Fruit fly (Drosophila melanogaster): ENCODE data around the gene CG17475.
A peak's percentile ranks its signal among the peaks of the same experiment; 100 is the strongest.

The CG17475 gene

dm6 chr3R:17115668-17116067 lies 14.6 kb downstream of the CG17475 start (continued):
- no peak for TF ChIP-seq Atf6 (GFP tag; IDR thresholded peaks at IDR 0.05)
- TF ChIP-seq CG12769 (tag; optimal IDR thresholded peaks at IDR 0.05) = no peak
- no peak for TF ChIP-seq Deaf1 (tag; optimal IDR thresholded peaks at IDR 0.05)
- TF ChIP-seq btn (GFP tag; optimal IDR thresholded peaks at IDR 0.05) = no peak
- TF ChIP-seq CG4328 (GFP tag; optimal IDR thresholded peaks at IDR 0.05) = peak; percentile 31
- TF ChIP-seq CG10543 (GFP tag; optimal IDR thresholded peaks at IDR 0.05) = peak; percentile 43
- peak; percentile 71 for TF ChIP-seq BtbVII (GFP tag; optimal IDR thresholded peaks at IDR 0.05)
- no peak for TF ChIP-seq sna (GFP tag; IDR thresholded peaks at IDR 0.05; ENCODE audit: partially characterized antibody)
- TF ChIP-seq E2f1 (GFP tag; IDR thresholded peaks at IDR 0.05) = no peak
- TF ChIP-seq H2.0 (GFP tag; IDR thresholded peaks at IDR 0.05) = no peak
- no peak for TF ChIP-seq CG3838 (GFP tag; optimal IDR thresholded peaks at IDR 0.05)
- peak; percentile 57 for TF ChIP-seq odd (GFP tag; optimal IDR thresholded peaks at IDR 0.05)
- peak; percentile 50 for TF ChIP-seq CG15696 (tag; optimal IDR thresholded peaks at IDR 0.05)
- TF ChIP-seq jing (GFP tag; optimal IDR thresholded peaks at IDR 0.05) = no peak
- TF ChIP-seq tll (GFP tag; optimal IDR thresholded peaks at IDR 0.05) = no peak
- TF ChIP-seq Ravus (GFP tag; IDR thresholded peaks at IDR 0.05) = no peak
- TF ChIP-seq CG2120 (GFP tag; optimal IDR thresholded peaks at IDR 0.05) = no peak
- TF ChIP-seq CG31365 (tag; optimal IDR thresholded peaks at IDR 0.05) = no peak
- peak; percentile 30 for TF ChIP-seq CG6254 (GFP tag; optimal IDR thresholded peaks at IDR 0.05)
- no peak for TF ChIP-seq Scr (GFP tag; IDR thresholded peaks at IDR 0.05; ENCODE audit: partially characterized antibody)
- TF ChIP-seq lov (optimal IDR thresholded peaks at IDR 0.05) = no peak
- TF ChIP-seq lov (GFP tag; IDR thresholded peaks at IDR 0.05) = no peak
- no peak for TF ChIP-seq CG7271 (tag; optimal IDR thresholded peaks at IDR 0.05)
- no peak for TF ChIP-seq zf30C (GFP tag; optimal IDR thresholded peaks at IDR 0.05)
- no peak for TF ChIP-seq CG10959 (GFP tag; IDR thresholded peaks at IDR 0.05)
- no peak for TF ChIP-seq CG11504 (tag; optimal IDR thresholded peaks at IDR 0.05)
- TF ChIP-seq ab (GFP tag; optimal IDR thresholded peaks at IDR 0.05) = no peak
- no peak for TF ChIP-seq Dll (GFP tag; IDR thresholded peaks at IDR 0.05; ENCODE audit: partially characterized antibody)
- no peak for TF ChIP-seq ac (GFP tag; optimal IDR thresholded peaks at IDR 0.05)
- no peak for TF ChIP-seq Ada2b (GFP tag; IDR thresholded peaks at IDR 0.05)

- no peak for TF ChIP-seq MBD-R2 (GFP tag; IDR thresholded peaks at IDR 0.05)
- peak; percentile 15; the same call in 1 of the 2 replicates for TF ChIP-seq vvl (GFP tag; IDR thresholded peaks at IDR 0.05)
- peak; percentile 4 for TF ChIP-seq oc (tag; optimal IDR thresholded peaks at IDR 0.05)
- TF ChIP-seq CTCF (GFP tag; optimal IDR thresholded peaks at IDR 0.05) = no peak
- TF ChIP-seq Neu2 (GFP tag; optimal IDR thresholded peaks at IDR 0.05; ENCODE audit: borderline replicate concordance) = peak; percentile 56
- TF ChIP-seq gsb-n (tag; optimal IDR thresholded peaks at IDR 0.05) = peak; percentile 6
- TF ChIP-seq Blimp-1 (GFP tag; optimal IDR thresholded peaks at IDR 0.05) = peak; percentile 2
Measured at dm6 chr3R:17110880-17111726, 19.1 kb downstream of the CG17475 start.

- TF ChIP-seq sd (tag; optimal IDR thresholded peaks at IDR 0.05) (peak; percentile 42), cwo (GFP tag; optimal IDR thresholded peaks at IDR 0.05) (no peak), CG32532 (GFP tag; IDR thresholded peaks at IDR 0.05) (peak; percentile 20; the same call in 1 of the 2 replicates), stwl (tag; optimal IDR thresholded peaks at IDR 0.05) (peak; percentile 50), CTCF (GFP tag; optimal IDR thresholded peaks at IDR 0.05) (peak; percentile 93)
Measured at dm6 chr3R:17108881-17109280, 21.3 kb downstream of the CG17475 start.
